Worm (Caenorhabditis elegans) whole organism, young adult: Measurements from ENCODE around the gene Y73C8B.2.

Experiments
- B0019.2 ChIP-seq: fragments of 200-800 bp; sonication (Bioruptor generic); conservative IDR thresholded peaks from 2 replicates; pipeline ENCODE4 v1.3.6; 2022; ENCODE audit warnings: missing genetic modification reagents, missing genetic modification characterization, missing compliant biosample characterization
- B0035.1 ChIP-seq: sonication (generic microtip); optimal IDR thresholded peaks from 2 replicates; lab custom pipeline; 2016; ENCODE audit warnings: missing genetic modification characterization, mild to moderate bottlenecking, missing compliant biosample characterization, missing genotype, missing genetic modification reagents
- B0261.1 ChIP-seq: sonication (generic microtip); optimal IDR thresholded peaks from 2 replicates; lab custom pipeline; 2016; ENCODE audit warnings: mild to moderate bottlenecking, missing genetic modification characterization, moderate library complexity, missing compliant biosample characterization
- C17E4.6 ChIP-seq: fragments of 200-800 bp; sonication (Bioruptor generic); IDR thresholded peaks from 2 replicates; pipeline ENCODE4 v1.3.6; 2022; ENCODE audit warnings: missing genetic modification reagents, missing genetic modification characterization, missing compliant biosample characterization
- D2030.7 ChIP-seq: fragments of 200-800 bp; sonication (Bioruptor generic); IDR thresholded peaks from 2 replicates; pipeline ENCODE4 v1.3.6; 2022; ENCODE audit warnings: missing genetic modification reagents, missing genetic modification characterization, missing compliant biosample characterization
- F22D6.2 ChIP-seq: sonication (generic microtip); optimal IDR thresholded peaks from 2 replicates; lab custom pipeline; 2016; ENCODE audit warnings: mild to moderate bottlenecking, missing genetic modification characterization, missing compliant biosample characterization
- F23B12.7 ChIP-seq: sonication (generic microtip); optimal IDR thresholded peaks from 2 replicates; lab custom pipeline; 2017; ENCODE audit warnings: missing genetic modification characterization, mild to moderate bottlenecking, missing compliant biosample characterization, antibody characterized with exemption, moderate library complexity; ENCODE audit not compliant: insufficient read depth
- F33H1.4 ChIP-seq: fragments of 200-800 bp; sonication (Bioruptor generic); IDR thresholded peaks from 2 replicates; pipeline ENCODE4 v1.3.6; 2022; ENCODE audit warnings: missing genetic modification reagents, missing genetic modification characterization, missing compliant biosample characterization
- F37B4.10 ChIP-seq: fragments of 200-800 bp; sonication (Bioruptor generic); IDR thresholded peaks from 2 replicates; pipeline ENCODE4 v1.3.6; 2022; ENCODE audit warnings: missing genetic modification characterization, missing compliant biosample characterization
- F39B2.1 ChIP-seq: fragments of 200-800 bp; sonication (Bioruptor generic); IDR thresholded peaks from 2 replicates; pipeline ENCODE4 v1.3.6; 2022; ENCODE audit warnings: missing genetic modification reagents, missing genetic modification characterization, missing compliant biosample characterization
- K12H6.12 ChIP-seq: fragments of 200-800 bp; sonication (Bioruptor generic); optimal IDR thresholded peaks from 2 replicates; lab custom pipeline; 2018; ENCODE audit warnings: mild to moderate bottlenecking, missing genetic modification characterization, missing compliant biosample characterization
- T26A5.8 ChIP-seq: sonication (generic microtip); optimal IDR thresholded peaks from 2 replicates; lab custom pipeline; 2016; ENCODE audit warnings: missing genetic modification characterization, missing compliant biosample characterization
- Y53F4B.3 ChIP-seq: fragments of 200-800 bp; sonication (Bioruptor generic); IDR thresholded peaks from 2 replicates; pipeline ENCODE4 v1.3.6; 2022; ENCODE audit warnings: missing genetic modification reagents, missing genetic modification characterization, missing compliant biosample characterization
- Y79H2A.3 ChIP-seq: fragments of 200-800 bp; sonication (Bioruptor generic); conservative IDR thresholded peaks from 2 replicates; pipeline ENCODE4 v1.3.6; 2022; ENCODE audit warnings: missing genetic modification reagents, missing genetic modification characterization, missing compliant biosample characterization
- akir-1 ChIP-seq: fragments of 200-800 bp; sonication (Bioruptor generic); optimal IDR thresholded peaks from 2 replicates; lab custom pipeline; 2018; ENCODE audit warnings: mild to moderate bottlenecking, missing genetic modification characterization, moderate library complexity, missing compliant biosample characterization
- attf-3 ChIP-seq: fragments of 200-800 bp; sonication (Bioruptor generic); conservative IDR thresholded peaks from 2 replicates; pipeline ENCODE4 v1.3.6; 2022; ENCODE audit warnings: missing genetic modification reagents, missing genetic modification characterization, missing compliant biosample characterization
- attf-5 ChIP-seq: fragments of 200-800 bp; sonication (Bioruptor generic); optimal IDR thresholded peaks from 2 replicates; lab custom pipeline; 2018; ENCODE audit warnings: mild to moderate bottlenecking, missing genetic modification characterization, missing compliant biosample characterization
- bed-1 ChIP-seq: fragments of 200-800 bp; sonication (Bioruptor generic); IDR thresholded peaks from 2 replicates; pipeline ENCODE4 v1.3.6; 2022; ENCODE audit warnings: missing genetic modification reagents, missing genetic modification characterization, missing compliant biosample characterization
- bed-2 ChIP-seq: fragments of 200-800 bp; sonication (Bioruptor generic); IDR thresholded peaks from 2 replicates; pipeline ENCODE4 v1.3.6; 2022; ENCODE audit warnings: missing genetic modification reagents, missing genetic modification characterization, missing compliant biosample characterization
- ccch-3 ChIP-seq: fragments of 200-800 bp; sonication (Bioruptor generic); optimal IDR thresholded peaks from 2 replicates; lab custom pipeline; 2018; ENCODE audit warnings: mild to moderate bottlenecking, missing genetic modification characterization, missing compliant biosample characterization
- ceh-27 ChIP-seq: fragments of 200-800 bp; sonication (Bioruptor generic); optimal IDR thresholded peaks from 2 replicates; lab custom pipeline; 2018; ENCODE audit warnings: mild to moderate bottlenecking, missing genetic modification characterization, moderate library complexity, missing compliant biosample characterization
- ceh-79 ChIP-seq: sonication (generic microtip); optimal IDR thresholded peaks from 2 replicates; lab custom pipeline; 2017; ENCODE audit warnings: mild to moderate bottlenecking, missing genetic modification characterization, missing compliant biosample characterization
- ceh-91 ChIP-seq: fragments of 200-800 bp; sonication (Bioruptor generic); IDR thresholded peaks from 2 replicates; pipeline ENCODE4 v1.3.6; 2022; ENCODE audit warnings: missing genetic modification reagents, missing genetic modification characterization, missing compliant biosample characterization
- dpl-1 ChIP-seq: fragments of 150-350 bp; optimal IDR thresholded peaks from 2 replicates; lab custom pipeline; 2014; ENCODE audit warnings: missing biosample characterization, missing genetic modification reagents, missing genetic modification characterization
- efl-1 ChIP-seq: fragments of 150-350 bp; optimal IDR thresholded peaks from 2 replicates; lab custom pipeline; 2014; ENCODE audit warnings: missing biosample characterization, missing genetic modification reagents, missing genetic modification characterization
- egl-18 ChIP-seq: fragments of 200-800 bp; sonication (Bioruptor generic); IDR thresholded peaks from 2 replicates; pipeline ENCODE4 v1.3.6; 2022; ENCODE audit warnings: missing genetic modification reagents, missing genetic modification characterization, missing compliant biosample characterization
- ets-4 ChIP-seq: fragments of 200-800 bp; sonication (Bioruptor generic); optimal IDR thresholded peaks from 2 replicates; lab custom pipeline; 2018; ENCODE audit warnings: mild to moderate bottlenecking, missing genetic modification characterization, missing compliant biosample characterization
- fkh-3 ChIP-seq: sonication (generic microtip); optimal IDR thresholded peaks from 2 replicates; lab custom pipeline; 2016; ENCODE audit warnings: mild to moderate bottlenecking, missing genetic modification characterization, missing compliant biosample characterization
- gei-17 ChIP-seq: fragments of 200-800 bp; sonication (Bioruptor generic); optimal IDR thresholded peaks from 2 replicates; lab custom pipeline; 2018; ENCODE audit warnings: mild to moderate bottlenecking, missing genetic modification characterization, missing compliant biosample characterization
- hlh-26 ChIP-seq: fragments of 200-800 bp; sonication (Bioruptor generic); conservative IDR thresholded peaks from 2 replicates; pipeline ENCODE4 v1.3.6; 2022; ENCODE audit warnings: missing genetic modification reagents, missing genetic modification characterization, missing compliant biosample characterization
- hmg-20 ChIP-seq: fragments of 200-800 bp; sonication (Bioruptor generic); IDR thresholded peaks from 2 replicates; pipeline ENCODE4 v1.3.6; 2022; ENCODE audit warnings: missing genetic modification reagents, missing genetic modification characterization, missing compliant biosample characterization
- lin-26 ChIP-seq: fragments of 200-800 bp; sonication (Bioruptor generic); IDR thresholded peaks from 2 replicates; pipeline ENCODE4 v1.3.6; 2022; ENCODE audit warnings: missing genetic modification reagents, missing genetic modification characterization, missing compliant biosample characterization
- lin-35 ChIP-seq, 3 experiments: fragments of 150-350 bp in 2 of 3; sonication (generic microtip) in 1 of 3; optimal IDR thresholded peaks; 2 replicates each; lab custom pipeline; 2014 to 2018; ENCODE audit warnings: missing biosample characterization in 3 of 3, missing genetic modification characterization in 3 of 3, missing genetic modification reagents in 3 of 3
- lin-40 ChIP-seq: sonication (generic microtip); optimal IDR thresholded peaks from 2 replicates; lab custom pipeline; 2016; ENCODE audit warnings: missing genetic modification characterization, mild to moderate bottlenecking, missing compliant biosample characterization, missing genotype, missing genetic modification reagents
- madf-10 ChIP-seq: sonication (generic microtip); optimal IDR thresholded peaks from 2 replicates; lab custom pipeline; 2016; ENCODE audit warnings: mild to moderate bottlenecking, missing genetic modification characterization, missing compliant biosample characterization
- madf-8 ChIP-seq: fragments of 200-800 bp; sonication (Bioruptor generic); conservative IDR thresholded peaks from 2 replicates; pipeline ENCODE4 v1.3.6; 2022; ENCODE audit warnings: missing genetic modification reagents, missing genetic modification characterization, missing compliant biosample characterization
- mes-4 ChIP-seq: sonication (generic microtip); optimal IDR thresholded peaks from 2 replicates; lab custom pipeline; 2016; ENCODE audit warnings: missing genotype, missing genetic modification characterization, missing compliant biosample characterization
- pbrm-1 ChIP-seq: fragments of 200-800 bp; sonication (Bioruptor generic); IDR thresholded peaks from 2 replicates; pipeline ENCODE4 v1.3.6; 2022; ENCODE audit warnings: missing genetic modification reagents, missing genetic modification characterization, missing compliant biosample characterization
- pha-4 ChIP-seq: fragments of 150-350 bp; sonication (generic microtip); optimal IDR thresholded peaks from 2 replicates; lab custom pipeline; 2014; ENCODE audit warnings: missing biosample characterization, missing genetic modification reagents, missing genetic modification characterization
- rec-8 ChIP-seq, 2 experiments: sonication (generic microtip); optimal IDR thresholded peaks; 2 replicates each; lab custom pipeline; 2016; ENCODE audit warnings: mild to moderate bottlenecking in 2 of 2, missing genetic modification characterization in 2 of 2, missing genetic modification reagents in 2 of 2, missing genotype in 2 of 2, missing biosample characterization in 1 of 2, missing compliant biosample characterization in 1 of 2, moderate library complexity in 1 of 2
- sdz-38 ChIP-seq: sonication (generic microtip); optimal IDR thresholded peaks from 2 replicates; lab custom pipeline; 2016; ENCODE audit warnings: missing genotype, missing genetic modification characterization, missing compliant biosample characterization
- snpc-1.1 ChIP-seq: sonication (generic microtip); optimal IDR thresholded peaks from 2 replicates; lab custom pipeline; 2017; ENCODE audit warnings: missing genetic modification characterization, mild to moderate bottlenecking, missing compliant biosample characterization, antibody characterized with exemption, moderate library complexity, missing genotype, missing genetic modification reagents; ENCODE audit not compliant: insufficient read depth
- snpc-3.4 ChIP-seq: sonication (generic microtip); optimal IDR thresholded peaks from 2 replicates; lab custom pipeline; 2017; ENCODE audit warnings: missing genetic modification characterization, mild to moderate bottlenecking, missing compliant biosample characterization, antibody characterized with exemption, moderate library complexity, missing genotype, missing genetic modification reagents
- snpc-4 ChIP-seq, 5 experiments: fragments of 150-350 bp in 1 of 5; sonication (generic microtip) in 4 of 5; optimal IDR thresholded peaks; 2 replicates each; lab custom pipeline; 2014 to 2018; ENCODE audit warnings: missing genetic modification characterization in 5 of 5, missing biosample characterization in 3 of 5, antibody characterized with exemption in 2 of 5, mild to moderate bottlenecking in 2 of 5, missing compliant biosample characterization in 2 of 5, missing genotype in 2 of 5, moderate library complexity in 2 of 5, missing genetic modification reagents in 1 of 5
- somi-1 ChIP-seq: fragments of 200-800 bp; sonication (Bioruptor generic); optimal IDR thresholded peaks from 2 replicates; lab custom pipeline; 2018; ENCODE audit warnings: mild to moderate bottlenecking, missing genetic modification characterization, missing compliant biosample characterization
- tbp1 ChIP-seq: fragments of 200-800 bp; sonication (Bioruptor generic); optimal IDR thresholded peaks from 2 replicates; lab custom pipeline; 2018; ENCODE audit warnings: mild to moderate bottlenecking, missing genetic modification characterization, missing compliant biosample characterization
- zim-3 ChIP-seq: sonication (generic microtip); optimal IDR thresholded peaks from 2 replicates; lab custom pipeline; 2017; ENCODE audit warnings: mild to moderate bottlenecking, missing genetic modification characterization, moderate library complexity, missing compliant biosample characterization
- ztf-3 ChIP-seq: fragments of 200-800 bp; sonication (Bioruptor generic); optimal IDR thresholded peaks from 2 replicates; lab custom pipeline; 2018; ENCODE audit warnings: mild to moderate bottlenecking, missing genetic modification characterization, missing compliant biosample characterization

Gene Y73C8B.2

ce11 chrV:3163143-3163542, 31.7 kb downstream of the Y73C8B.2 start (continued):
- no peak for TF ChIP-seq Y53F4B.3 (GFP tag; lab: Robert Waterston, UW)
- TF ChIP-seq lin-26 (GFP tag; lab: Robert Waterston, UW): peak; percentile 90
- TF ChIP-seq dpl-1: peak; percentile 9
- no peak for TF ChIP-seq ceh-79
- TF ChIP-seq madf-10 (tag; lab: Kevin White, UChicago): peak; percentile 2
- no peak for TF ChIP-seq C17E4.6
- no peak for TF ChIP-seq K12H6.12 (tag; lab: Kevin White, UChicago)
- no peak for TF ChIP-seq sdz-38 (tag; lab: Kevin White, UChicago)
- no peak for TF ChIP-seq F22D6.2
- TF ChIP-seq B0019.2 (GFP tag; lab: Robert Waterston, UW): no peak
- TF ChIP-seq pha-4 (tag; lab: Kevin White, UChicago): no peak
- TF ChIP-seq fkh-3 (tag; lab: Kevin White, UChicago): no peak
- TF ChIP-seq egl-18 (GFP tag; lab: Robert Waterston, UW): no peak
- TF ChIP-seq somi-1 (GFP tag; lab: Kevin White, UChicago): no peak
- TF ChIP-seq efl-1 (GFP tag; lab: Kevin White, UChicago): no peak
- peak; percentile 63 for TF ChIP-seq D2030.7
- no peak for TF ChIP-seq Y79H2A.3 (GFP tag; lab: Robert Waterston, UW)
- TF ChIP-seq madf-8 (GFP tag; lab: Robert Waterston, UW): peak; percentile 27; the same call in 1 of the 2 replicates
- no peak for TF ChIP-seq lin-40 (tag; lab: Kevin White, UChicago)
- peak; percentile 22 for TF ChIP-seq zim-3 (tag; lab: Kevin White, UChicago)
- TF ChIP-seq F23B12.7 (tag; lab: Kevin White, UChicago): no peak
- no peak for TF ChIP-seq bed-2 (GFP tag; lab: Robert Waterston, UW)
- TF ChIP-seq F39B2.1: no peak
- no peak for TF ChIP-seq F37B4.10
- TF ChIP-seq lin-35 (GFP tag; optimal IDR thresholded peaks at IDR 0.05; lab: Kevin White, UChicago): no peak
- no peak for TF ChIP-seq ets-4 (GFP tag; lab: Kevin White, UChicago)
- peak in 1 of 2 experiments; percentile 64 for TF ChIP-seq rec-8 (tag; optimal IDR thresholded peaks at IDR 0.05; lab: Kevin White, UChicago)
- TF ChIP-seq akir-1 (GFP tag; lab: Kevin White, UChicago): no peak
- TF ChIP-seq snpc-4 (GFP tag; optimal IDR thresholded peaks at IDR 0.05; lab: Kevin White, UChicago): peak; percentile 69
- TF ChIP-seq snpc-4 (tag; optimal IDR thresholded peaks at IDR 0.05; lab: Kevin White, UChicago): peak in 1 of 4 experiments; percentile 59
- TF ChIP-seq pbrm-1 (GFP tag; lab: Robert Waterston, UW): 0 out of 2 replicates have a peak, but pooled peaks have one; percentile 41
- no peak for TF ChIP-seq T26A5.8 (tag; lab: Kevin White, UChicago)
- TF ChIP-seq attf-5 (GFP tag; lab: Kevin White, UChicago): peak; percentile 29
- no peak for TF ChIP-seq B0035.1 (tag; lab: Kevin White, UChicago)
- no peak for TF ChIP-seq ztf-3
- no peak for TF ChIP-seq attf-3 (GFP tag; lab: Robert Waterston, UW)
- peak; percentile 1 for TF ChIP-seq snpc-3.4 (tag; lab: Kevin White, UChicago)
- TF ChIP-seq snpc-1.1: no peak
- no peak for TF ChIP-seq ccch-3 (GFP tag; lab: Kevin White, UChicago)
- peak; percentile 82 for TF ChIP-seq tbp1
- TF ChIP-seq B0261.1 (tag; lab: Kevin White, UChicago): peak; percentile 61
- no peak for TF ChIP-seq ceh-91
- TF ChIP-seq F33H1.4 (GFP tag; lab: Robert Waterston, UW): peak; percentile 27; the same call in 1 of the 2 replicates
- TF ChIP-seq ceh-27: no peak
- 0 out of 2 replicates have a peak, but pooled peaks have one; percentile 58 for TF ChIP-seq bed-1 (GFP tag; lab: Robert Waterston, UW)
- no peak for TF ChIP-seq hlh-26
- no peak for TF ChIP-seq gei-17
- TF ChIP-seq mes-4: peak; percentile 28
- TF ChIP-seq hmg-20 (GFP tag; lab: Robert Waterston, UW): 0 out of 2 replicates have a peak, but pooled peaks have one; percentile 6
